Worm (Caenorhabditis elegans) whole organism, young adult: ENCODE data around the gene pax-3.

ENCODE experiments used
- B0019.2 ChIP-seq: fragments of 200-800 bp; sonication (Bioruptor generic); conservative IDR thresholded peaks from 2 replicates; pipeline ENCODE4 v1.3.6; 2022; ENCODE audit warnings: missing genetic modification reagents, missing genetic modification characterization, missing compliant biosample characterization
- B0035.1 ChIP-seq: sonication (generic microtip); optimal IDR thresholded peaks from 2 replicates; lab custom pipeline; 2016; ENCODE audit warnings: missing genetic modification characterization, mild to moderate bottlenecking, missing compliant biosample characterization, missing genotype, missing genetic modification reagents
- C06A6.2 ChIP-seq: fragments of 200-800 bp; sonication (Bioruptor generic); conservative IDR thresholded peaks from 2 replicates; pipeline ENCODE4 v1.3.6; 2022; ENCODE audit warnings: missing genetic modification characterization, missing compliant biosample characterization
- D2030.7 ChIP-seq: fragments of 200-800 bp; sonication (Bioruptor generic); IDR thresholded peaks from 2 replicates; pipeline ENCODE4 v1.3.6; 2022; ENCODE audit warnings: missing genetic modification reagents, missing genetic modification characterization, missing compliant biosample characterization
- F49E8.2 ChIP-seq: sonication (generic microtip); optimal IDR thresholded peaks from 3 replicates; lab custom pipeline; 2017; ENCODE audit warnings: missing genetic modification characterization, mild to moderate bottlenecking, missing compliant biosample characterization, antibody characterized with exemption, moderate library complexity; ENCODE audit not compliant: insufficient read depth
- F57A8.1 ChIP-seq: fragments of 200-800 bp; sonication (Bioruptor generic); optimal IDR thresholded peaks from 2 replicates; lab custom pipeline; 2018; ENCODE audit warnings: mild to moderate bottlenecking, missing genetic modification characterization, moderate library complexity, missing compliant biosample characterization
- Y67H2A.10 ChIP-seq: fragments of 200-800 bp; sonication (Bioruptor generic); conservative IDR thresholded peaks from 2 replicates; pipeline ENCODE4 v1.3.6; 2022; ENCODE audit warnings: missing genetic modification reagents, missing genetic modification characterization, missing compliant biosample characterization
- ZK185.1 ChIP-seq: sonication (generic microtip); optimal IDR thresholded peaks from 2 replicates; lab custom pipeline; 2016; ENCODE audit warnings: mild to moderate bottlenecking, missing genetic modification characterization, missing compliant biosample characterization; ENCODE audit not compliant: poor library complexity, severe bottlenecking
- akir-1 ChIP-seq: fragments of 200-800 bp; sonication (Bioruptor generic); optimal IDR thresholded peaks from 2 replicates; lab custom pipeline; 2018; ENCODE audit warnings: mild to moderate bottlenecking, missing genetic modification characterization, moderate library complexity, missing compliant biosample characterization
- attf-5 ChIP-seq: fragments of 200-800 bp; sonication (Bioruptor generic); optimal IDR thresholded peaks from 2 replicates; lab custom pipeline; 2018; ENCODE audit warnings: mild to moderate bottlenecking, missing genetic modification characterization, missing compliant biosample characterization
- ceh-27 ChIP-seq: fragments of 200-800 bp; sonication (Bioruptor generic); optimal IDR thresholded peaks from 2 replicates; lab custom pipeline; 2018; ENCODE audit warnings: mild to moderate bottlenecking, missing genetic modification characterization, moderate library complexity, missing compliant biosample characterization
- ceh-58 ChIP-seq: fragments of 200-800 bp; sonication (Bioruptor generic); IDR thresholded peaks from 2 replicates; pipeline ENCODE4 v1.3.6; 2022; ENCODE audit warnings: missing genetic modification characterization, missing compliant biosample characterization
- ceh-79 ChIP-seq: sonication (generic microtip); optimal IDR thresholded peaks from 2 replicates; lab custom pipeline; 2017; ENCODE audit warnings: mild to moderate bottlenecking, missing genetic modification characterization, missing compliant biosample characterization
- die-1 ChIP-seq: sonication (generic microtip); optimal IDR thresholded peaks from 2 replicates; lab custom pipeline; 2016; ENCODE audit warnings: missing genotype, mild to moderate bottlenecking, missing genetic modification characterization, missing compliant biosample characterization
- dox-1 ChIP-seq: fragments of 200-800 bp; sonication (Bioruptor generic); IDR thresholded peaks from 2 replicates; pipeline ENCODE4 v1.3.6; 2022; ENCODE audit warnings: missing genetic modification reagents, missing genetic modification characterization, missing compliant biosample characterization
- egl-18 ChIP-seq: fragments of 200-800 bp; sonication (Bioruptor generic); IDR thresholded peaks from 2 replicates; pipeline ENCODE4 v1.3.6; 2022; ENCODE audit warnings: missing genetic modification reagents, missing genetic modification characterization, missing compliant biosample characterization
- egl-44 ChIP-seq: fragments of 200-800 bp; sonication (Bioruptor generic); IDR thresholded peaks from 2 replicates; pipeline ENCODE4 v1.3.6; 2022; ENCODE audit warnings: missing genetic modification reagents, missing genetic modification characterization, missing compliant biosample characterization
- egrh-3 ChIP-seq: fragments of 200-800 bp; sonication (Bioruptor generic); IDR thresholded peaks from 2 replicates; pipeline ENCODE4 v1.3.6; 2022; ENCODE audit warnings: missing genetic modification reagents, missing genetic modification characterization, missing compliant biosample characterization
- ekl-4 ChIP-seq: fragments of 200-800 bp; sonication (Bioruptor generic); IDR thresholded peaks from 2 replicates; pipeline ENCODE4 v1.3.6; 2022; ENCODE audit warnings: missing genetic modification reagents, missing genetic modification characterization, missing compliant biosample characterization
- him-1 ChIP-seq: sonication (generic microtip); optimal IDR thresholded peaks from 2 replicates; lab custom pipeline; 2016; ENCODE audit warnings: missing genotype, missing genetic modification reagents, missing genetic modification characterization, missing compliant biosample characterization
- hmg-1.2 ChIP-seq: fragments of 200-800 bp; sonication (Bioruptor generic); IDR thresholded peaks from 2 replicates; pipeline ENCODE4 v1.3.6; 2022; ENCODE audit warnings: missing genetic modification reagents, missing genetic modification characterization, missing compliant biosample characterization
- lag-1 ChIP-seq: fragments of 200-800 bp; sonication (Bioruptor generic); IDR thresholded peaks from 2 replicates; pipeline ENCODE4 v1.3.6; 2022; ENCODE audit warnings: missing genetic modification reagents, missing genetic modification characterization, missing compliant biosample characterization
- let-607 ChIP-seq, 2 experiments: fragments of 200-800 bp in 1 of 2; sonication (Bioruptor generic) in 1 of 2; sonication (generic microtip) in 1 of 2; optimal IDR thresholded peaks; 2 replicates each; lab custom pipeline; 2016 to 2018; ENCODE audit warnings: mild to moderate bottlenecking in 2 of 2, missing compliant biosample characterization in 2 of 2, missing genetic modification characterization in 2 of 2, moderate library complexity in 2 of 2, missing genotype in 1 of 2
- lir-1 ChIP-seq: fragments of 200-800 bp; sonication (Bioruptor generic); conservative IDR thresholded peaks from 2 replicates; pipeline ENCODE4 v1.3.6; 2022; ENCODE audit warnings: missing genetic modification reagents, missing genetic modification characterization, missing compliant biosample characterization
- lsl-1 ChIP-seq: fragments of 200-800 bp; sonication (Bioruptor generic); optimal IDR thresholded peaks from 2 replicates; lab custom pipeline; 2018; ENCODE audit warnings: mild to moderate bottlenecking, missing genetic modification characterization, moderate library complexity, missing compliant biosample characterization
- madf-6 ChIP-seq: fragments of 200-800 bp; sonication (Bioruptor generic); IDR thresholded peaks from 2 replicates; pipeline ENCODE4 v1.3.6; 2022; ENCODE audit warnings: missing genetic modification reagents, missing genetic modification characterization, missing compliant biosample characterization
- madf-8 ChIP-seq: fragments of 200-800 bp; sonication (Bioruptor generic); conservative IDR thresholded peaks from 2 replicates; pipeline ENCODE4 v1.3.6; 2022; ENCODE audit warnings: missing genetic modification reagents, missing genetic modification characterization, missing compliant biosample characterization
- mcd-1 ChIP-seq: fragments of 200-800 bp; sonication (Bioruptor generic); IDR thresholded peaks from 2 replicates; pipeline ENCODE4 v1.3.6; 2022; ENCODE audit warnings: missing genetic modification reagents, missing genetic modification characterization, missing compliant biosample characterization
- mel-28 ChIP-seq: sonication (generic microtip); optimal IDR thresholded peaks from 2 replicates; lab custom pipeline; 2016; ENCODE audit warnings: borderline replicate concordance, mild to moderate bottlenecking, missing genetic modification characterization, missing compliant biosample characterization
- nfya-1 ChIP-seq: sonication (generic microtip); optimal IDR thresholded peaks from 2 replicates; lab custom pipeline; 2017; ENCODE audit warnings: antibody characterized with exemption, missing compliant biosample characterization, missing genetic modification characterization, borderline replicate concordance; ENCODE audit not compliant: insufficient read depth
- nfya-2 ChIP-seq: fragments of 200-800 bp; sonication (Bioruptor generic); IDR thresholded peaks from 2 replicates; pipeline ENCODE4 v1.3.6; 2022; ENCODE audit warnings: missing genetic modification reagents, missing genetic modification characterization, missing compliant biosample characterization
- nhr-80 ChIP-seq: sonication (generic microtip); optimal IDR thresholded peaks from 2 replicates; lab custom pipeline; 2016; ENCODE audit warnings: missing genetic modification characterization, missing compliant biosample characterization
- nhr-90 ChIP-seq: sonication (generic microtip); optimal IDR thresholded peaks from 2 replicates; lab custom pipeline; 2016; ENCODE audit warnings: missing genotype, mild to moderate bottlenecking, missing genetic modification characterization, missing compliant biosample characterization
- rcor-1 ChIP-seq: fragments of 200-800 bp; sonication (Bioruptor generic); IDR thresholded peaks from 2 replicates; pipeline ENCODE4 v1.3.6; 2022; ENCODE audit warnings: missing genetic modification reagents, missing genetic modification characterization, missing compliant biosample characterization
- rec-8 ChIP-seq, 2 experiments: sonication (generic microtip); optimal IDR thresholded peaks; 2 replicates each; lab custom pipeline; 2016; ENCODE audit warnings: mild to moderate bottlenecking in 2 of 2, missing genetic modification characterization in 2 of 2, missing genetic modification reagents in 2 of 2, missing genotype in 2 of 2, missing biosample characterization in 1 of 2, missing compliant biosample characterization in 1 of 2, moderate library complexity in 1 of 2
- rpc-1 ChIP-seq, 2 experiments: fragments of 150-350 bp in 1 of 2; sonication (generic microtip) in 1 of 2; optimal IDR thresholded peaks; 2 replicates each; lab custom pipeline; 2014 to 2018; ENCODE audit warnings: missing biosample characterization in 1 of 2, missing genetic modification characterization in 1 of 2, missing genetic modification reagents in 1 of 2, missing genotype in 1 of 2
- sdz-38 ChIP-seq: sonication (generic microtip); optimal IDR thresholded peaks from 2 replicates; lab custom pipeline; 2016; ENCODE audit warnings: missing genotype, missing genetic modification characterization, missing compliant biosample characterization
- snpc-3.4 ChIP-seq: sonication (generic microtip); optimal IDR thresholded peaks from 2 replicates; lab custom pipeline; 2017; ENCODE audit warnings: missing genetic modification characterization, mild to moderate bottlenecking, missing compliant biosample characterization, antibody characterized with exemption, moderate library complexity, missing genotype, missing genetic modification reagents
- sptf-2 ChIP-seq: fragments of 200-800 bp; sonication (Bioruptor generic); optimal IDR thresholded peaks from 2 replicates; lab custom pipeline; 2018; ENCODE audit warnings: mild to moderate bottlenecking, missing genetic modification characterization, missing compliant biosample characterization
- tbp1 ChIP-seq: fragments of 200-800 bp; sonication (Bioruptor generic); optimal IDR thresholded peaks from 2 replicates; lab custom pipeline; 2018; ENCODE audit warnings: mild to moderate bottlenecking, missing genetic modification characterization, missing compliant biosample characterization
- tlf-1 ChIP-seq: fragments of 200-800 bp; sonication (Bioruptor generic); optimal IDR thresholded peaks from 2 replicates; lab custom pipeline; 2018; ENCODE audit warnings: mild to moderate bottlenecking, missing genetic modification characterization, missing compliant biosample characterization
- unc-130 ChIP-seq: sonication (generic microtip); optimal IDR thresholded peaks from 2 replicates; lab custom pipeline; 2016; ENCODE audit warnings: missing genetic modification reagents, missing genetic modification characterization, missing compliant biosample characterization
- unc-62 ChIP-seq: fragments of 150-350 bp; optimal IDR thresholded peaks from 2 replicates; lab custom pipeline; 2014; ENCODE audit warnings: missing biosample characterization, missing genetic modification reagents, missing genetic modification characterization
- xnd-1 ChIP-seq: sonication (generic microtip); optimal IDR thresholded peaks from 2 replicates; lab custom pipeline; 2016; ENCODE audit warnings: missing genotype, missing genetic modification reagents, missing genetic modification characterization, missing compliant biosample characterization
- zfh-2 ChIP-seq: fragments of 200-800 bp; sonication (Bioruptor generic); conservative IDR thresholded peaks from 2 replicates; pipeline ENCODE4 v1.3.6; 2022; ENCODE audit warnings: missing genetic modification reagents, missing genetic modification characterization, missing compliant biosample characterization
- ztf-18 ChIP-seq: sonication (generic microtip); optimal IDR thresholded peaks from 2 replicates; lab custom pipeline; 2016; ENCODE audit warnings: missing genotype, mild to moderate bottlenecking, missing genetic modification characterization, missing compliant biosample characterization
- ztf-26 ChIP-seq: sonication (generic microtip); optimal IDR thresholded peaks from 2 replicates; lab custom pipeline; 2017; ENCODE audit warnings: missing genetic modification characterization, missing compliant biosample characterization
- ztf-6 ChIP-seq: fragments of 200-800 bp; sonication (Bioruptor generic); IDR thresholded peaks from 2 replicates; pipeline ENCODE4 v1.3.6; 2022; ENCODE audit warnings: missing genetic modification reagents, missing genetic modification characterization, missing compliant biosample characterization

The pax-3 gene

ce11 chrII:10200759-10201158 lies 54.4 kb downstream of the pax-3 start, which contains the start of gene arv-1:
Gene arv-1 (minus strand): TSS chrII:10200823.
- TF ChIP-seq lsl-1 (GFP tag; lab: Kevin White, UChicago), result no peak
- peak; percentile 13 for TF ChIP-seq attf-5 (GFP tag; lab: Kevin White, UChicago)
- no peak for TF ChIP-seq mcd-1
- no peak for TF ChIP-seq C06A6.2
- TF ChIP-seq ztf-26 (tag; lab: Kevin White, UChicago), result no peak
- no peak for TF ChIP-seq sptf-2 (GFP tag; lab: Kevin White, UChicago)
- no peak for TF ChIP-seq rec-8 (tag; optimal IDR thresholded peaks at IDR 0.05; lab: Kevin White, UChicago)
- no peak for TF ChIP-seq akir-1 (GFP tag; lab: Kevin White, UChicago)
- no peak for TF ChIP-seq egl-44
- TF ChIP-seq unc-62 (GFP tag; lab: Kevin White, UChicago), result no peak
- no peak for TF ChIP-seq nfya-2 (GFP tag; lab: Robert Waterston, UW)
- no peak for TF ChIP-seq lag-1 (GFP tag; lab: Robert Waterston, UW)
- TF ChIP-seq hmg-1.2 (GFP tag; lab: Robert Waterston, UW), result peak; percentile 52; the same call in 1 of the 2 replicates
- no peak for TF ChIP-seq F49E8.2 (tag; lab: Kevin White, UChicago)
- TF ChIP-seq dox-1, result peak; percentile 61; the same call in 1 of the 2 replicates
- TF ChIP-seq mel-28 (tag; lab: Kevin White, UChicago), result no peak
- no peak for TF ChIP-seq rcor-1 (GFP tag; lab: Robert Waterston, UW)
- TF ChIP-seq snpc-3.4 (tag; lab: Kevin White, UChicago), result no peak
- no peak for TF ChIP-seq xnd-1
- TF ChIP-seq ceh-79 (tag; lab: Kevin White, UChicago), result no peak
- no peak for TF ChIP-seq tlf-1 (GFP tag; lab: Kevin White, UChicago)
- no peak; the same call in 1 of the 2 replicates for TF ChIP-seq madf-6
- TF ChIP-seq ZK185.1, result peak; percentile 51
- TF ChIP-seq tbp1 (GFP tag; lab: Kevin White, UChicago), result no peak
- TF ChIP-seq D2030.7 (GFP tag; lab: Robert Waterston, UW), result no peak
- no peak for TF ChIP-seq F57A8.1
- TF ChIP-seq sdz-38, result no peak
- peak; percentile 12 for TF ChIP-seq nhr-80
- no peak for TF ChIP-seq egl-18
- no peak for TF ChIP-seq B0035.1 (tag; lab: Kevin White, UChicago)
- TF ChIP-seq let-607 (tag; optimal IDR thresholded peaks at IDR 0.05; lab: Kevin White, UChicago), result no peak
- peak; percentile 11 for TF ChIP-seq him-1
- TF ChIP-seq nfya-1 (tag; lab: Kevin White, UChicago), result no peak
- TF ChIP-seq ceh-58, result no peak
- TF ChIP-seq ceh-27 (GFP tag; lab: Kevin White, UChicago), result peak; percentile 49
- no peak for TF ChIP-seq Y67H2A.10 (GFP tag; lab: Robert Waterston, UW)
- no peak for TF ChIP-seq lir-1 (GFP tag; lab: Robert Waterston, UW)
- TF ChIP-seq zfh-2 (GFP tag; lab: Robert Waterston, UW), result no peak
- no peak for TF ChIP-seq madf-8 (GFP tag; lab: Robert Waterston, UW)
- TF ChIP-seq rpc-1 (optimal IDR thresholded peaks at IDR 0.05; lab: Kevin White, UChicago), result no peak
- TF ChIP-seq rpc-1 (tag; optimal IDR thresholded peaks at IDR 0.05; lab: Kevin White, UChicago), result no peak
- peak; percentile 1 for TF ChIP-seq unc-130 (GFP tag; lab: Kevin White, UChicago)
- no peak for TF ChIP-seq die-1
- TF ChIP-seq B0019.2 (GFP tag; lab: Robert Waterston, UW), result peak; percentile 63; the same call in 1 of the 2 replicates
- TF ChIP-seq ztf-6 (GFP tag; lab: Robert Waterston, UW), result no peak
- no peak for TF ChIP-seq nhr-90 (tag; lab: Kevin White, UChicago)
- TF ChIP-seq ekl-4, result no peak
- peak; percentile 17 for TF ChIP-seq ztf-18 (tag; lab: Kevin White, UChicago)
- TF ChIP-seq egrh-3, result no peak
